Fruit fly (Drosophila melanogaster) whole organism, embryonic: ENCODE results near the gene CG31463.

Experiments
- Ada2b ChIP-seq: fragments of 200-800 bp; sonication (Bioruptor generic); IDR thresholded peaks from 2 replicates; pipeline ENCODE4 v1.3.6; 2022; ENCODE audit warnings: missing biosample characterization, missing genetic modification characterization
- Atf6 ChIP-seq: fragments of 200-800 bp; sonication (Bioruptor generic); IDR thresholded peaks from 2 replicates; pipeline ENCODE4 v1.3.6; 2022; ENCODE audit warnings: missing biosample characterization, missing genetic modification characterization
- CG10267 ChIP-seq: fragments of 200-800 bp; sonication (Bioruptor generic); optimal IDR thresholded peaks from 2 replicates; lab custom pipeline; 2018; ENCODE audit warnings: missing biosample characterization, mild to moderate bottlenecking, missing genetic modification characterization, moderate library complexity
- CG10321 ChIP-seq: fragments of 200-800 bp; sonication (Bioruptor generic); IDR thresholded peaks from 2 replicates; pipeline ENCODE4 v1.3.6; 2022; ENCODE audit warnings: missing biosample characterization, missing genetic modification characterization
- CG10462 ChIP-seq: fragments of 200-800 bp; sonication (Bioruptor generic); optimal IDR thresholded peaks from 2 replicates; lab custom pipeline; 2016; ENCODE audit warnings: missing biosample characterization, missing genetic modification characterization
- CG11560 ChIP-seq: fragments of 200-800 bp; sonication (Bioruptor generic); IDR thresholded peaks from 3 replicates; pipeline ENCODE4 v1.3.6; 2022; ENCODE audit warnings: missing biosample characterization, missing genetic modification characterization
- CG14667 ChIP-seq: fragments of 200-800 bp; sonication (Bioruptor generic); IDR thresholded peaks from 2 replicates; pipeline ENCODE4 v1.3.6; 2022; ENCODE audit warnings: missing biosample characterization, missing genetic modification characterization
- CG17328 ChIP-seq: fragments of 200-800 bp; sonication (Bioruptor generic); IDR thresholded peaks from 2 replicates; pipeline ENCODE4 v1.3.6; 2022; ENCODE audit warnings: missing biosample characterization, missing genetic modification characterization
- CG17568 ChIP-seq: fragments of 200-800 bp; sonication (Bioruptor generic); optimal IDR thresholded peaks from 2 replicates; lab custom pipeline; 2018; ENCODE audit warnings: missing biosample characterization, mild to moderate bottlenecking, missing genetic modification characterization, moderate library complexity
- CG31365 ChIP-seq: fragments of 200-800 bp; sonication (Bioruptor generic); optimal IDR thresholded peaks from 2 replicates; lab custom pipeline; 2018; ENCODE audit warnings: missing biosample characterization, mild to moderate bottlenecking, missing genetic modification characterization
- CG31441 ChIP-seq: fragments of 200-800 bp; sonication (Bioruptor generic); IDR thresholded peaks from 2 replicates; pipeline ENCODE4 v1.3.6; 2022; ENCODE audit warnings: missing biosample characterization, missing genetic modification characterization
- CG3281 ChIP-seq: fragments of 200-800 bp; sonication (Bioruptor generic); optimal IDR thresholded peaks from 3 replicates; lab custom pipeline; 2017; ENCODE audit warnings: missing biosample characterization, mild to moderate bottlenecking, missing genetic modification characterization
- CG3847 ChIP-seq: fragments of 200-800 bp; sonication (Bioruptor generic); IDR thresholded peaks from 2 replicates; pipeline ENCODE4 v1.3.6; 2022; ENCODE audit warnings: missing biosample characterization, missing genetic modification characterization
- CG3995 ChIP-seq: fragments of 200-800 bp; sonication (Bioruptor generic); optimal IDR thresholded peaks from 3 replicates; lab custom pipeline; 2016; ENCODE audit warnings: missing biosample characterization, missing genetic modification characterization
- CG42726 ChIP-seq: fragments of 200-800 bp; sonication (Bioruptor generic); IDR thresholded peaks from 2 replicates; pipeline ENCODE4 v1.3.6; 2022; ENCODE audit warnings: missing biosample characterization, missing genetic modification characterization; ENCODE audit not compliant: partially characterized antibody
- CG43689 ChIP-seq: fragments of 200-800 bp; sonication (Bioruptor generic); IDR thresholded peaks from 2 replicates; pipeline ENCODE4 v1.3.6; 2022; ENCODE audit warnings: missing biosample characterization, missing genetic modification characterization
- CG4707 ChIP-seq: fragments of 200-800 bp; sonication (Bioruptor generic); optimal IDR thresholded peaks from 2 replicates; lab custom pipeline; 2018; ENCODE audit warnings: missing biosample characterization, mild to moderate bottlenecking, missing genetic modification characterization, moderate library complexity
- CG4820 ChIP-seq: fragments of 200-800 bp; sonication (Bioruptor generic); optimal IDR thresholded peaks from 3 replicates; lab custom pipeline; 2016; ENCODE audit warnings: missing biosample characterization, missing genetic modification characterization
- CG5953 ChIP-seq: fragments of 200-800 bp; sonication (Bioruptor generic); IDR thresholded peaks from 2 replicates; pipeline ENCODE4 v1.3.6; 2022; ENCODE audit warnings: missing biosample characterization, missing genetic modification characterization
- CG6683 ChIP-seq: fragments of 200-800 bp; sonication (Bioruptor generic); optimal IDR thresholded peaks from 2 replicates; lab custom pipeline; 2017; ENCODE audit warnings: missing biosample characterization, mild to moderate bottlenecking, missing genetic modification characterization, missing genetic modification reagents
- Dek ChIP-seq: fragments of 200-800 bp; sonication (Bioruptor generic); optimal IDR thresholded peaks from 3 replicates; lab custom pipeline; 2019; ENCODE audit warnings: missing biosample characterization, mild to moderate bottlenecking, missing genetic modification characterization, moderate library complexity
- Dfd ChIP-seq, 2 experiments: fragments of >200 bp; optimal IDR thresholded peaks; 2 replicates each; lab custom pipeline; 2017; ENCODE audit warnings: missing biosample characterization in 2 of 2, missing genetic modification characterization in 2 of 2
- E2f1 ChIP-seq: fragments of 200-800 bp; sonication (Bioruptor generic); IDR thresholded peaks from 2 replicates; pipeline ENCODE4 v1.3.6; 2022; ENCODE audit warnings: missing biosample characterization, missing genetic modification characterization
- Ets65A ChIP-seq: fragments of 200-800 bp; sonication (Bioruptor generic); peaks from one replicate; lab custom pipeline; 2016; ENCODE audit warnings: missing biosample characterization, missing genetic modification characterization
- H15 ChIP-seq: fragments of 200-800 bp; sonication (Bioruptor generic); IDR thresholded peaks from 3 replicates; pipeline ENCODE4 v1.3.6; 2022; ENCODE audit warnings: missing biosample characterization, missing genetic modification characterization
- HHEX ChIP-seq: fragments of 200-800 bp; sonication (Bioruptor generic); optimal IDR thresholded peaks from 3 replicates; lab custom pipeline; 2017; ENCODE audit warnings: missing biosample characterization, mild to moderate bottlenecking, missing genetic modification characterization, missing genetic modification reagents
- Hr3 ChIP-seq: fragments of 200-800 bp; sonication (Bioruptor generic); optimal IDR thresholded peaks from 3 replicates; lab custom pipeline; 2016; ENCODE audit warnings: missing biosample characterization, missing genetic modification characterization
- Jarid2 ChIP-seq: fragments of 200-800 bp; sonication (Bioruptor generic); optimal IDR thresholded peaks from 3 replicates; lab custom pipeline; 2017; ENCODE audit warnings: mild to moderate bottlenecking, missing biosample characterization, missing genetic modification reagents, missing genetic modification characterization
- Lim3 ChIP-seq: fragments of 200-800 bp; sonication (Bioruptor generic); IDR thresholded peaks from 2 replicates; pipeline ENCODE4 v1.3.6; 2022; ENCODE audit warnings: missing biosample characterization, missing genetic modification characterization
- Nf-YB ChIP-seq: fragments of 200-800 bp; sonication (Bioruptor generic); optimal IDR thresholded peaks from 3 replicates; lab custom pipeline; 2019; ENCODE audit warnings: missing biosample characterization, mild to moderate bottlenecking, missing genetic modification characterization, moderate library complexity
- Vsx1 ChIP-seq: fragments of 200-800 bp; sonication (Bioruptor generic); optimal IDR thresholded peaks from 2 replicates; lab custom pipeline; 2017; ENCODE audit warnings: missing biosample characterization, mild to moderate bottlenecking, missing genetic modification characterization, missing genetic modification reagents
- Xrp1 ChIP-seq: fragments of 200-800 bp; sonication (Bioruptor generic); IDR thresholded peaks from 2 replicates; pipeline ENCODE4 v1.3.6; 2022; ENCODE audit warnings: missing biosample characterization, missing genetic modification characterization
- br ChIP-seq: fragments of >200 bp; optimal IDR thresholded peaks from 2 replicates; lab custom pipeline; 2017
- cad ChIP-seq: fragments of >200 bp; optimal IDR thresholded peaks from 2 replicates; lab custom pipeline; 2017; ENCODE audit warnings: missing biosample characterization, missing genetic modification characterization
- cas ChIP-seq: fragments of 200-800 bp; sonication (Bioruptor generic); IDR thresholded peaks from 2 replicates; pipeline ENCODE4 v1.3.6; 2022; ENCODE audit warnings: missing biosample characterization, missing genetic modification characterization
- chif ChIP-seq, 2 experiments: fragments of 200-800 bp; sonication (Bioruptor generic); optimal IDR thresholded peaks; 3 replicates each; lab custom pipeline; 2016; ENCODE audit warnings: missing biosample characterization in 2 of 2, missing genetic modification characterization in 2 of 2
- crc ChIP-seq: fragments of 200-800 bp; sonication (Bioruptor generic); optimal IDR thresholded peaks from 2 replicates; lab custom pipeline; 2016; ENCODE audit warnings: missing biosample characterization, missing genetic modification characterization
- cwo ChIP-seq: fragments of 200-800 bp; sonication (Bioruptor generic); optimal IDR thresholded peaks from 3 replicates; lab custom pipeline; 2017; ENCODE audit warnings: missing biosample characterization, missing genetic modification characterization, mild to moderate bottlenecking, moderate library complexity, missing genetic modification reagents
- disco-r ChIP-seq: fragments of 200-800 bp; sonication (Bioruptor generic); optimal IDR thresholded peaks from 2 replicates; lab custom pipeline; 2016; ENCODE audit warnings: missing biosample characterization, missing genetic modification characterization
- emc ChIP-seq: fragments of 200-800 bp; sonication (Bioruptor generic); optimal IDR thresholded peaks from 2 replicates; lab custom pipeline; 2016; ENCODE audit warnings: missing biosample characterization, missing genetic modification characterization
- fd102C ChIP-seq: fragments of 200-800 bp; sonication (Bioruptor generic); optimal IDR thresholded peaks from 2 replicates; lab custom pipeline; 2018; ENCODE audit warnings: missing biosample characterization, mild to moderate bottlenecking, missing genetic modification characterization, moderate library complexity
- gem ChIP-seq: fragments of 200-800 bp; sonication (Bioruptor generic); optimal IDR thresholded peaks from 2 replicates; lab custom pipeline; 2019; ENCODE audit warnings: missing biosample characterization, mild to moderate bottlenecking, missing genetic modification characterization, moderate library complexity
- gfzf ChIP-seq: fragments of 200-800 bp; sonication (Bioruptor generic); optimal IDR thresholded peaks from 2 replicates; lab custom pipeline; 2016; ENCODE audit warnings: missing biosample characterization, mild to moderate bottlenecking, missing genetic modification characterization, moderate library complexity
- gro ChIP-seq: fragments of 200-800 bp; sonication (Bioruptor generic); optimal IDR thresholded peaks from 2 replicates; lab custom pipeline; 2016; ENCODE audit warnings: missing biosample characterization, missing genetic modification characterization
- hbn ChIP-seq: fragments of 200-800 bp; sonication (Bioruptor generic); IDR thresholded peaks from 2 replicates; pipeline ENCODE4 v1.3.6; 2022; ENCODE audit warnings: missing biosample characterization, missing genetic modification characterization; ENCODE audit not compliant: partially characterized antibody
- her ChIP-seq: fragments of 200-800 bp; sonication (Bioruptor generic); optimal IDR thresholded peaks from 2 replicates; lab custom pipeline; 2016; ENCODE audit warnings: missing biosample characterization, missing genetic modification characterization
- peb ChIP-seq: fragments of 200-800 bp; sonication (Bioruptor generic); IDR thresholded peaks from 2 replicates; pipeline ENCODE4 v1.3.6; 2022; ENCODE audit warnings: missing biosample characterization, missing genetic modification characterization
- pfk ChIP-seq: fragments of 200-800 bp; sonication (Bioruptor generic); optimal IDR thresholded peaks from 2 replicates; lab custom pipeline; 2018; ENCODE audit warnings: missing biosample characterization, mild to moderate bottlenecking, missing genetic modification characterization, moderate library complexity
- salm ChIP-seq: fragments of 200-800 bp; sonication (Bioruptor generic); optimal IDR thresholded peaks from 2 replicates; lab custom pipeline; 2018; ENCODE audit warnings: missing biosample characterization, mild to moderate bottlenecking, missing genetic modification characterization
- sisA ChIP-seq: fragments of 200-800 bp; sonication (Bioruptor generic); IDR thresholded peaks from 2 replicates; pipeline ENCODE4 v1.3.6; 2022; ENCODE audit warnings: missing biosample characterization, missing genetic modification characterization
- ttk ChIP-seq: fragments of 200-800 bp; sonication (Bioruptor generic); IDR thresholded peaks from 2 replicates; pipeline ENCODE4 v2.1.2; 2022; ENCODE audit warnings: missing biosample characterization, missing genetic modification characterization
- tup ChIP-seq: fragments of 200-800 bp; sonication (Bioruptor generic); optimal IDR thresholded peaks from 2 replicates; lab custom pipeline; 2016; ENCODE audit warnings: missing biosample characterization, mild to moderate bottlenecking, missing genetic modification characterization, moderate library complexity
- twi ChIP-seq: fragments of 200-800 bp; optimal IDR thresholded peaks from 2 replicates; lab custom pipeline; 2019; ENCODE audit warnings: missing biosample characterization, mild to moderate bottlenecking, missing genetic modification characterization, moderate library complexity

CG31463 gene

dm6 chr3R:8305110-8305509 is 13.0 kb downstream of the CG31463 start, which contains the start of gene Sgt1 (continued):
- TF ChIP-seq CG3281 (GFP tag; lab: Kevin White, UChicago): no peak
- peak; percentile 60; the same call in 2 of the 3 replicates for TF ChIP-seq CG11560 (tag; lab: Robert Waterston, UW)
- TF ChIP-seq fd102C (GFP tag; lab: Kevin White, UChicago): no peak
- peak; percentile 4 to 15 for TF ChIP-seq chif (GFP tag; optimal IDR thresholded peaks at IDR 0.05; lab: Kevin White, UChicago)
- TF ChIP-seq CG4707: no peak
- TF ChIP-seq ttk (GFP tag; lab: Robert Waterston, UW): no peak
- no peak for TF ChIP-seq CG31441 (GFP tag; lab: Robert Waterston, UW)
- TF ChIP-seq Xrp1: no peak
- peak; percentile 80 for TF ChIP-seq CG3847 (GFP tag; lab: Robert Waterston, UW)
- no peak for TF ChIP-seq cas (GFP tag; lab: Robert Waterston, UW)
- no peak for TF ChIP-seq crc (GFP tag; lab: Kevin White, UChicago)
- TF ChIP-seq her: peak; percentile 62
- TF ChIP-seq CG42726 (GFP tag; lab: Robert Waterston, UW): peak; percentile 71
- TF ChIP-seq CG4820: no peak
- no peak for TF ChIP-seq CG31365 (tag; lab: Kevin White, UChicago)
- TF ChIP-seq Atf6 (GFP tag; lab: Robert Waterston, UW): no peak
- TF ChIP-seq br (lab: Kevin White, UChicago): no peak
- no peak for TF ChIP-seq cwo (GFP tag; lab: Kevin White, UChicago)
- TF ChIP-seq CG6683 (GFP tag; lab: Kevin White, UChicago): no peak
- TF ChIP-seq pfk: no peak
- no peak for TF ChIP-seq disco-r
- no peak; the same call in 1 of the 2 replicates for TF ChIP-seq CG5953 (GFP tag; lab: Robert Waterston, UW)
- no peak for TF ChIP-seq tup
- TF ChIP-seq E2f1: no peak
- TF ChIP-seq twi (tag; lab: Kevin White, UChicago): no peak
- TF ChIP-seq gfzf (GFP tag; lab: Kevin White, UChicago): peak; percentile 56
- no peak for TF ChIP-seq Nf-YB
- TF ChIP-seq CG10321 (GFP tag; lab: Robert Waterston, UW): no peak
- TF ChIP-seq CG3995 (GFP tag; lab: Kevin White, UChicago): peak; percentile 43
- TF ChIP-seq sisA (GFP tag; lab: Robert Waterston, UW): no peak
- TF ChIP-seq CG10267 (tag; lab: Kevin White, UChicago): peak; percentile 98
- peak; percentile 79 for TF ChIP-seq gro (GFP tag; lab: Kevin White, UChicago)
- no peak for TF ChIP-seq CG14667 (GFP tag; lab: Robert Waterston, UW)
- TF ChIP-seq CG10462 (GFP tag; lab: Kevin White, UChicago): no peak
- no peak for TF ChIP-seq Vsx1 (GFP tag; lab: Kevin White, UChicago)
- TF ChIP-seq salm: no peak
- peak; percentile 95 for TF ChIP-seq Ets65A
- TF ChIP-seq Dfd (GFP tag; optimal IDR thresholded peaks at IDR 0.05; lab: Kevin White, UChicago): no peak
- TF ChIP-seq CG17328 (GFP tag; lab: Robert Waterston, UW): no peak
- TF ChIP-seq hbn (GFP tag; lab: Robert Waterston, UW): peak; percentile 70
- TF ChIP-seq peb (GFP tag; lab: Robert Waterston, UW): no peak
- TF ChIP-seq Jarid2 (GFP tag; lab: Kevin White, UChicago): no peak
- TF ChIP-seq H15 (GFP tag; lab: Robert Waterston, UW): no peak
- no peak for TF ChIP-seq Lim3 (GFP tag; lab: Robert Waterston, UW)
- no peak for TF ChIP-seq CG17568 (GFP tag; lab: Kevin White, UChicago)
- TF ChIP-seq cad: no peak
- TF ChIP-seq HHEX (GFP tag; lab: Kevin White, UChicago): no peak
- no peak for TF ChIP-seq Ada2b (GFP tag; lab: Robert Waterston, UW)
- TF ChIP-seq Hr3 (GFP tag; lab: Kevin White, UChicago): peak; percentile 11
- no peak for TF ChIP-seq emc
- TF ChIP-seq Dek: peak; percentile 29
- no peak for TF ChIP-seq gem
- no peak for TF ChIP-seq CG43689 (GFP tag; lab: Robert Waterston, UW)
